Worm (Caenorhabditis elegans): Measurements from ENCODE around the gene ifb-2.
A peak's percentile ranks its signal among the peaks of the same experiment; 100 is the strongest.

DNA sequence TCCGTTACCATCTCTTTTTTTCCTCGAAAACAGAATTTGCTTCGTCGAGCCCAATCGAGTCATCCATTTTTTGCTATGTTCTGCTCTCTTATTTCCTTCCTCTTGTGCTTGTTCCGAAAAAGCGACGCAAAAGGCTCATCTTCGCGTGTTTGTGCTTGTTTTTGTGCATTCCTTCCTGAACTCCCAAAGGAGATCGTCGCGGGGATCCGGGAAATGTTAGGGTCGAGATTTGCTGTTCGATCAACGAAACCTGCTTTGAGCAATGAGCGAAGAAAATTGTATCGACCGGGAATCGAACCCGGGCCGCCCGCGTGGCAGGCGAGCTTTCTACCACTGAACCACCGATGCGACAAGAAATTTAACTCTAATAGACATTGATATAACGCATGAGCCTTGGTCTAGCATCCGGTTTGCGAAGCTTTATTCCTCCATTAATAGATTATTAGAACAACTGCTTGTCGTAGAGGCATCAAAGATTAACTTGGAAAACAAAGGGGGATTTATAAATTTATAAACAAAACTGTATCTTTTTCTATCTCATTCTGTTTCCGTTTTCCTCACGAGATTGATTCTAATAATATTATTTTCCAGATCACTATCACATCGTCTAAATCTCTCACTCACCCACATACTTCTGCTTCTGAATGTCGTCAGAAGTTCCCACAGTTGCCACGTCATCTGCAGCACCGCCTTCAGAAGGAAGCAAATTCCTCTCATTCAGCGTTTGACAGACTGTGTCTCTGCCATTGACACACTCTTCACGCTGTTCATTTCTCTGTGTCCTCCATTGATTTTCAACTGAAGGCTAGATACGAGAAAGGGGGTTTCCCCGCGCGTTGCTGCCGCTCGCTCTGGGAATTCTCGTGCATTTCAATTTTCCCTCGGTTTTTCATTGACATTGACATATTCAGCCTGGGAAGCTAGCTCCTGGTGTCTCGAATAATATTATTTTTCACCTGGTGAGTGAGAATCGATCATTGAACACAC, 32.2 kb downstream of the ifb-2 start, which contains the start of gene K05F1.6:
- TF ChIP-seq nhr-12 (tag; optimal IDR thresholded peaks at IDR 0.05): no peak
- TF ChIP-seq unc-62 (GFP tag; optimal IDR thresholded peaks at IDR 0.05): no peak
- TF ChIP-seq blmp-1 (tag; optimal IDR thresholded peaks at IDR 0.05; ENCODE audit: insufficient read depth): no peak
- TF ChIP-seq skn-1 (tag; optimal IDR thresholded peaks at IDR 0.05): no peak
- no peak for TF ChIP-seq egl-27 (tag; optimal IDR thresholded peaks at IDR 0.05)
- no peak for TF ChIP-seq ama-1 (optimal IDR thresholded peaks at IDR 0.05)
- TF ChIP-seq ztf-11 (tag; optimal IDR thresholded peaks at IDR 0.05): no peak
- TF ChIP-seq lin-11 (tag; optimal IDR thresholded peaks at IDR 0.05): peak; percentile 48
- no peak for TF ChIP-seq nhr-237 (tag; optimal IDR thresholded peaks at IDR 0.05)
